Worm (Caenorhabditis elegans) whole organism, late embryonic: ENCODE data around the gene rpl-43.
A peak's percentile ranks its signal among the peaks of the same experiment; 100 is the strongest.

Source experiments
- C08G9.2 ChIP-seq: sonication (generic microtip); optimal IDR thresholded peaks from 2 replicates; lab custom pipeline; 2016; ENCODE audit warnings: mild to moderate bottlenecking, missing genetic modification characterization, moderate library complexity, missing compliant biosample characterization
- C38D4.7 ChIP-seq: fragments of 200-800 bp; sonication (Bioruptor generic); optimal IDR thresholded peaks from 2 replicates; lab custom pipeline; 2018; ENCODE audit warnings: mild to moderate bottlenecking, missing genetic modification characterization, moderate library complexity, missing compliant biosample characterization
- F13H6.1 ChIP-seq: sonication (generic microtip); optimal IDR thresholded peaks from 2 replicates; lab custom pipeline; 2016; ENCODE audit warnings: missing genetic modification characterization, missing compliant biosample characterization
- K02D7.2 ChIP-seq: sonication (generic microtip); optimal IDR thresholded peaks from 2 replicates; lab custom pipeline; 2017; ENCODE audit warnings: mild to moderate bottlenecking, missing genetic modification characterization, missing compliant biosample characterization
- K09A11.1 ChIP-seq: sonication (generic microtip); optimal IDR thresholded peaks from 2 replicates; lab custom pipeline; 2017; ENCODE audit warnings: antibody characterized with exemption, mild to moderate bottlenecking, missing genetic modification characterization, missing compliant biosample characterization; ENCODE audit not compliant: insufficient read depth
- T23F11.4 ChIP-seq: fragments of 200-800 bp; sonication (Bioruptor generic); optimal IDR thresholded peaks from 2 replicates; lab custom pipeline; 2018; ENCODE audit warnings: mild to moderate bottlenecking, missing genetic modification characterization, missing compliant biosample characterization
- Y22D7AL.16 ChIP-seq: sonication (generic microtip); optimal IDR thresholded peaks from 2 replicates; lab custom pipeline; 2016; ENCODE audit warnings: missing genetic modification characterization, missing compliant biosample characterization
- ahr-1 ChIP-seq: sonication (generic microtip); optimal IDR thresholded peaks from 2 replicates; lab custom pipeline; 2016; ENCODE audit warnings: missing genetic modification characterization, missing compliant biosample characterization
- ama-1 ChIP-seq: fragments of 150-350 bp; optimal IDR thresholded peaks from 2 replicates; lab custom pipeline; 2014
- ceh-14 ChIP-seq: sonication (generic microtip); optimal IDR thresholded peaks from 2 replicates; lab custom pipeline; 2016; ENCODE audit warnings: missing genotype, missing genetic modification characterization, missing compliant biosample characterization
- ceh-18 ChIP-seq: sonication (generic microtip); optimal IDR thresholded peaks from 2 replicates; lab custom pipeline; 2016; ENCODE audit warnings: missing genetic modification characterization, missing compliant biosample characterization
- ceh-19 ChIP-seq: fragments of 200-800 bp; sonication (Bioruptor generic); optimal IDR thresholded peaks from 2 replicates; lab custom pipeline; 2018; ENCODE audit warnings: mild to moderate bottlenecking, missing genetic modification characterization, missing compliant biosample characterization
- ceh-2 ChIP-seq: sonication (generic microtip); optimal IDR thresholded peaks from 2 replicates; lab custom pipeline; 2016; ENCODE audit warnings: missing genotype, missing genetic modification characterization, missing compliant biosample characterization
- ceh-24 ChIP-seq: sonication (generic microtip); optimal IDR thresholded peaks from 2 replicates; lab custom pipeline; 2016; ENCODE audit warnings: mild to moderate bottlenecking, missing genetic modification characterization, missing compliant biosample characterization
- ceh-31 ChIP-seq: sonication (generic microtip); optimal IDR thresholded peaks from 2 replicates; lab custom pipeline; 2016; ENCODE audit warnings: missing genetic modification characterization, missing compliant biosample characterization
- ceh-34 ChIP-seq: sonication (generic microtip); optimal IDR thresholded peaks from 2 replicates; lab custom pipeline; 2016; ENCODE audit warnings: mild to moderate bottlenecking, missing genetic modification characterization, missing compliant biosample characterization
- ceh-45 ChIP-seq: fragments of 200-800 bp; sonication (Bioruptor generic); IDR thresholded peaks from 2 replicates; pipeline ENCODE4 v1.3.6; 2022; ENCODE audit warnings: missing genetic modification reagents, missing genetic modification characterization, missing compliant biosample characterization
- ceh-6 ChIP-seq: fragments of 200-800 bp; sonication (Bioruptor generic); optimal IDR thresholded peaks from 2 replicates; lab custom pipeline; 2018; ENCODE audit warnings: mild to moderate bottlenecking, missing genetic modification characterization, missing compliant biosample characterization
- ceh-9 ChIP-seq: sonication (generic microtip); optimal IDR thresholded peaks from 2 replicates; lab custom pipeline; 2016; ENCODE audit warnings: mild to moderate bottlenecking, missing genetic modification characterization, inconsistent platforms, missing compliant biosample characterization
- che-1 ChIP-seq: sonication (generic microtip); optimal IDR thresholded peaks from 2 replicates; lab custom pipeline; 2016; ENCODE audit warnings: mild to moderate bottlenecking, missing genetic modification characterization, missing compliant biosample characterization
- dmd-4 ChIP-seq: sonication (generic microtip); optimal IDR thresholded peaks from 2 replicates; lab custom pipeline; 2016; ENCODE audit warnings: borderline replicate concordance, missing genetic modification characterization, missing compliant biosample characterization
- dve-1 ChIP-seq: sonication (generic microtip); optimal IDR thresholded peaks from 2 replicates; lab custom pipeline; 2017; ENCODE audit warnings: antibody characterized with exemption, mild to moderate bottlenecking, missing genetic modification characterization, missing compliant biosample characterization
- elt-4 ChIP-seq: sonication (generic microtip); optimal IDR thresholded peaks from 2 replicates; lab custom pipeline; 2016; ENCODE audit warnings: missing genetic modification characterization, missing compliant biosample characterization
- ets-4 ChIP-seq: sonication (generic microtip); optimal IDR thresholded peaks from 2 replicates; lab custom pipeline; 2016; ENCODE audit warnings: missing genetic modification characterization, missing compliant biosample characterization
- eyg-1 ChIP-seq: sonication (generic microtip); optimal IDR thresholded peaks from 2 replicates; lab custom pipeline; 2016; ENCODE audit warnings: missing genotype, missing genetic modification characterization, missing compliant biosample characterization
- fax-1 ChIP-seq: sonication (generic microtip); optimal IDR thresholded peaks from 2 replicates; lab custom pipeline; 2016; ENCODE audit warnings: missing genotype, missing genetic modification characterization, missing compliant biosample characterization
- fkh-10 ChIP-seq: fragments of 150-350 bp; optimal IDR thresholded peaks from 2 replicates; lab custom pipeline; 2014; ENCODE audit warnings: missing biosample characterization, missing genetic modification reagents, missing genetic modification characterization
- fkh-6 ChIP-seq: sonication (generic microtip); optimal IDR thresholded peaks from 2 replicates; lab custom pipeline; 2016; ENCODE audit warnings: missing genetic modification characterization, missing compliant biosample characterization
- gmeb-2 ChIP-seq: sonication (generic microtip); optimal IDR thresholded peaks from 2 replicates; lab custom pipeline; 2016; ENCODE audit warnings: missing genetic modification characterization, inconsistent platforms, missing compliant biosample characterization
- hlh-30 ChIP-seq: sonication (generic microtip); optimal IDR thresholded peaks from 2 replicates; lab custom pipeline; 2017; ENCODE audit warnings: antibody characterized with exemption, missing genetic modification characterization, missing compliant biosample characterization; ENCODE audit not compliant: insufficient read depth
- hlh-8 ChIP-seq: sonication (generic microtip); optimal IDR thresholded peaks from 2 replicates; lab custom pipeline; 2016; ENCODE audit warnings: missing genotype, missing genetic modification characterization, missing compliant biosample characterization
- lin-11 ChIP-seq: fragments of 200-800 bp; sonication (Bioruptor generic); optimal IDR thresholded peaks from 2 replicates; lab custom pipeline; 2018; ENCODE audit warnings: mild to moderate bottlenecking, missing genetic modification characterization, missing compliant biosample characterization
- madf-2 ChIP-seq: sonication (generic microtip); optimal IDR thresholded peaks from 2 replicates; lab custom pipeline; 2017; ENCODE audit warnings: missing genetic modification characterization, missing compliant biosample characterization
- nfya-1 ChIP-seq: sonication (generic microtip); optimal IDR thresholded peaks from 2 replicates; lab custom pipeline; 2017; ENCODE audit warnings: missing genetic modification characterization, mild to moderate bottlenecking, missing compliant biosample characterization, antibody characterized with exemption, moderate library complexity
- nhr-11 ChIP-seq: fragments of 150-350 bp; optimal IDR thresholded peaks from 2 replicates; lab custom pipeline; 2014; ENCODE audit warnings: missing biosample characterization, missing genetic modification characterization
- nhr-232 ChIP-seq: sonication (generic microtip); optimal IDR thresholded peaks from 2 replicates; lab custom pipeline; 2016; ENCODE audit warnings: missing genetic modification characterization, missing compliant biosample characterization
- npax-4 ChIP-seq: sonication (generic microtip); optimal IDR thresholded peaks from 2 replicates; lab custom pipeline; 2016; ENCODE audit warnings: missing genetic modification characterization, missing compliant biosample characterization
- pax-1 ChIP-seq: fragments of 150-350 bp; optimal IDR thresholded peaks from 2 replicates; lab custom pipeline; 2014; ENCODE audit warnings: missing biosample characterization, missing genetic modification characterization
- pha-4 ChIP-seq: fragments of 150-350 bp; optimal IDR thresholded peaks from 2 replicates; lab custom pipeline; 2018; ENCODE audit warnings: missing biosample characterization, missing genetic modification reagents, missing genetic modification characterization
- pqm-1 ChIP-seq: sonication (generic microtip); optimal IDR thresholded peaks from 2 replicates; lab custom pipeline; 2016; ENCODE audit warnings: missing genetic modification characterization, missing compliant biosample characterization
- pros-1 ChIP-seq: fragments of 150-350 bp; optimal IDR thresholded peaks from 2 replicates; lab custom pipeline; 2014; ENCODE audit warnings: missing biosample characterization, missing genetic modification reagents, missing genetic modification characterization
- ref-2 ChIP-seq: sonication (generic microtip); optimal IDR thresholded peaks from 2 replicates; lab custom pipeline; 2016; ENCODE audit warnings: missing genetic modification characterization, missing compliant biosample characterization
- rnt-1 ChIP-seq: sonication (generic microtip); optimal IDR thresholded peaks from 2 replicates; lab custom pipeline; 2016; ENCODE audit warnings: missing genetic modification characterization, missing compliant biosample characterization
- tbx-2 ChIP-seq: sonication (generic microtip); optimal IDR thresholded peaks from 2 replicates; lab custom pipeline; 2016; ENCODE audit warnings: missing genetic modification characterization, missing compliant biosample characterization
- tbx-7 ChIP-seq: sonication (generic microtip); optimal IDR thresholded peaks from 2 replicates; lab custom pipeline; 2016; ENCODE audit warnings: missing genotype, missing genetic modification characterization, missing compliant biosample characterization
- unc-3 ChIP-seq, 2 experiments: fragments of 200-800 bp in 1 of 2; sonication (Bioruptor generic) in 1 of 2; sonication (generic microtip) in 1 of 2; conservative IDR thresholded peaks in 1 of 2; optimal IDR thresholded peaks in 1 of 2; 2 replicates each; pipeline versions ENCODE4 v1.3.6 to Lab custom; 2016 to 2022; ENCODE audit warnings: missing compliant biosample characterization in 2 of 2, missing genetic modification characterization in 2 of 2, missing genetic modification reagents in 1 of 2
- unc-86 ChIP-seq: sonication (generic microtip); optimal IDR thresholded peaks from 2 replicates; lab custom pipeline; 2016; ENCODE audit warnings: missing genetic modification characterization, missing compliant biosample characterization
- zip-5 ChIP-seq: sonication (generic microtip); optimal IDR thresholded peaks from 2 replicates; lab custom pipeline; 2016; ENCODE audit warnings: missing genetic modification characterization, missing compliant biosample characterization
- ztf-16 ChIP-seq: sonication (generic microtip); optimal IDR thresholded peaks from 2 replicates; lab custom pipeline; 2017; ENCODE audit warnings: missing genetic modification characterization, missing compliant biosample characterization

rpl-43 gene

DNA sequence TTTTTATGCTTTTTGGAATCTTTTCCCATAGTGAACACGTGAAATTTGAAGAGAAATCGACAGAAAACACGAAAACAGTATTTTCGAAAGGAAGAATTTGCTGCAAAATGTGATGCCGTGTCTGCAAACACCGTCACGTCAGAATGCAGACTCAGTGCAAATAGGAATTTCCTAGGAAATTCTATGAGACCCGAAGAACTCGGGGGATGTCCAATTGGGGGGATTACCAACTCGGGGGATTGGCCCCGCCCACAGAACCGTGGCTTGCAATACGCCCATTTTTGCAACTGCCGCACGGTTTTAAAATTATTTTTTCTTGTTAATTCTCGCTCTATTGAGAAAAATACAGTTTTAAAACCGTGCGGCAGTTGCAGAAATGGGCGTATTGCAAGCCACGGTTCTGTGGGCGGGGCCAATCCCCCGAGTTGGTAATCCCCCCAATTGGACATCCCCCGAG lies 13.0 kb upstream of the rpl-43 start, which contains the start of gene cacn-1:
TSS of gene cacn-1 (minus strand) at position 51 of the 457 bp plus-strand sequence.
- TF ChIP-seq tbx-2 (tag; lab: Kevin White, UChicago) (peak; percentile 53), ceh-31 (tag; lab: Kevin White, UChicago) (peak; percentile 72), C08G9.2 (tag; lab: Kevin White, UChicago) (peak; percentile 41), ceh-14 (tag; lab: Kevin White, UChicago) (peak; percentile 4), ceh-2 (peak; percentile 52), nfya-1 (tag; lab: Kevin White, UChicago) (peak; percentile 29)

DNA sequence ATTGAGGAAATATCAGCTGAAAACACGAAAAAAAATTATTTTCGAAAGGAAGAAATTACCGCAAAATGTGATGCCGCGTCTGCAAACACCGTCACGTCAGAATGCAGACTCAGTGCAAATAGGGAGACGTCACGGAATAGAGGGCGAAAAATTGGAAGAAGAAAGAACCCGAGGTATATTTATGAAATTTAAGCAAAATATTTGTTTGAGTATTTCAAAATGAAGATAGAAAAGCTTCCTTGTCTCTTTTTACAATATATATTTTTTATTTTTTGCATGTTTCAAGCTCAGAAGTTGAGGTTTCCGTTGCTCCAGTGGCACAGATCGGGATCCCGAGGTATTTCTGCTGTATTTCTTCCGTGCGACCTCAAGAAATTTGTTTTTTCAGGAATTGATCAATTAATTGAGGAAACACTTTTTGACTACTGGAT lies 11.2 kb upstream of the rpl-43 start, which contains the start of gene W03H9.2:
TSS of gene W03H9.2 (minus strand) at position 32 of the 431 bp plus-strand sequence.
- no peak for TF ChIP-seq ama-1
- TF ChIP-seq fkh-6 (tag; lab: Kevin White, UChicago), result peak; percentile 75
- TF ChIP-seq pax-1 (tag; lab: Kevin White, UChicago), result no peak
- peak; percentile 67 for TF ChIP-seq che-1 (tag; lab: Kevin White, UChicago)
- TF ChIP-seq unc-86 (tag; lab: Kevin White, UChicago), result peak; percentile 76
- peak; percentile 46 for TF ChIP-seq lin-11 (tag; lab: Kevin White, UChicago)
- no peak for TF ChIP-seq pros-1
- TF ChIP-seq ceh-6 (GFP tag; lab: Kevin White, UChicago), result no peak
- peak; percentile 96 for TF ChIP-seq fax-1 (tag; lab: Kevin White, UChicago)
- TF ChIP-seq T23F11.4, result peak; percentile 33
- TF ChIP-seq elt-4, result peak; percentile 5
- peak; percentile 55 for TF ChIP-seq K02D7.2 (tag; lab: Kevin White, UChicago)
- TF ChIP-seq eyg-1 (tag; lab: Kevin White, UChicago), result peak; percentile 29
- TF ChIP-seq pha-4 (tag; lab: Kevin White, UChicago), result no peak
- peak; percentile 86 for TF ChIP-seq rnt-1
- peak; percentile 97 for TF ChIP-seq tbx-2 (tag; lab: Kevin White, UChicago)
- peak; percentile 91 for TF ChIP-seq ets-4
- TF ChIP-seq ztf-16 (tag; lab: Kevin White, UChicago), result peak; percentile 84
- TF ChIP-seq ceh-34 (tag; lab: Kevin White, UChicago), result peak; percentile 87
- TF ChIP-seq Y22D7AL.16, result no peak
- peak; percentile 62 for TF ChIP-seq dmd-4 (tag; lab: Kevin White, UChicago)
- TF ChIP-seq tbx-7 (tag; lab: Kevin White, UChicago), result peak; percentile 96
- TF ChIP-seq ceh-19 (GFP tag; lab: Kevin White, UChicago), result peak; percentile 51
- no peak for TF ChIP-seq dve-1 (tag; lab: Kevin White, UChicago)
- TF ChIP-seq ceh-2, result peak; percentile 96
- peak; percentile 94 for TF ChIP-seq C08G9.2 (tag; lab: Kevin White, UChicago)
- TF ChIP-seq npax-4, result peak; percentile 31
- no peak for TF ChIP-seq nhr-11 (tag; lab: Kevin White, UChicago)
- TF ChIP-seq nhr-232 (tag; lab: Kevin White, UChicago), result peak; percentile 13
- no peak for TF ChIP-seq hlh-30
- peak; percentile 94 for TF ChIP-seq ahr-1 (tag; lab: Kevin White, UChicago)
- TF ChIP-seq ceh-31 (tag; lab: Kevin White, UChicago), result peak; percentile 98
- TF ChIP-seq F13H6.1 (tag; lab: Kevin White, UChicago), result peak; percentile 82
- TF ChIP-seq C38D4.7 (GFP tag; lab: Kevin White, UChicago), result peak; percentile 41
- no peak for TF ChIP-seq K09A11.1 (tag; lab: Kevin White, UChicago)
- no peak for TF ChIP-seq unc-3 (GFP tag; conservative IDR thresholded peaks at IDR 0.05; lab: Robert Waterston, UW)
- peak; percentile 83 for TF ChIP-seq unc-3 (tag; optimal IDR thresholded peaks at IDR 0.05; lab: Kevin White, UChicago)
- peak; percentile 92 for TF ChIP-seq ref-2 (tag; lab: Kevin White, UChicago)
- peak; percentile 16 for TF ChIP-seq nfya-1 (tag; lab: Kevin White, UChicago)
- TF ChIP-seq zip-5 (tag; lab: Kevin White, UChicago), result peak; percentile 98
- no peak for TF ChIP-seq fkh-10
- TF ChIP-seq hlh-8 (tag; lab: Kevin White, UChicago), result peak; percentile 96
- peak; percentile 65 for TF ChIP-seq madf-2 (tag; lab: Kevin White, UChicago)
- TF ChIP-seq gmeb-2 (tag; lab: Kevin White, UChicago), result no peak
- TF ChIP-seq ceh-18, result peak; percentile 25
- TF ChIP-seq ceh-24 (tag; lab: Kevin White, UChicago), result peak; percentile 33
- TF ChIP-seq ceh-9 (tag; lab: Kevin White, UChicago), result no peak
- no peak for TF ChIP-seq ceh-45 (GFP tag; lab: Robert Waterston, UW)
- peak; percentile 88 for TF ChIP-seq ceh-14 (tag; lab: Kevin White, UChicago)
- peak; percentile 78 for TF ChIP-seq pqm-1 (tag; lab: Kevin White, UChicago)
